Fruit fly (Drosophila melanogaster) whole organism, embryonic: Measurements from ENCODE around the gene unk.

Experiments used
- inv ChIP-seq: fragments of 200-800 bp; sonication (Bioruptor generic); IDR thresholded peaks from 2 replicates; pipeline ENCODE4 v1.3.6; 2022; ENCODE audit warnings: missing biosample characterization, missing genetic modification characterization; ENCODE audit not compliant: partially characterized antibody
- pan ChIP-seq, 4 experiments: fragments of >200 bp in 3 of 4; fragments of 200-800 bp in 1 of 4; sonication (Bioruptor generic) in 1 of 4; optimal IDR thresholded peaks in 3 of 4; IDR thresholded peaks in 1 of 4; 2 replicates each; pipeline versions ENCODE4 v1.3.6 to Lab custom; 2017 to 2022; ENCODE audit warnings: missing biosample characterization in 2 of 4, missing genetic modification characterization in 2 of 4, mixed read lengths in 1 of 4

dm6 chr3R:23175376-23175775 is 17.7 kb upstream of the unk start:
- no peak for TF ChIP-seq inv (GFP tag; lab: Robert Waterston, UW)
- TF ChIP-seq pan (optimal IDR thresholded peaks at IDR 0.05; lab: Kevin White, UChicago): no peak
- TF ChIP-seq pan (GFP tag; optimal IDR thresholded peaks at IDR 0.05 in 1 of 2, IDR thresholded peaks at IDR 0.05 in 1 of 2): peak in 1 of 2 experiments; percentile 93
